Worm (Caenorhabditis elegans) whole organism, L2 larva: ENCODE measurements around the gene F46H5.2.
A peak's percentile ranks its signal among the peaks of the same experiment; 100 is the strongest.

ENCODE experiments used
- F13H6.1 ChIP-seq: sonication (generic microtip); optimal IDR thresholded peaks from 2 replicates; lab custom pipeline; 2016; ENCODE audit warnings: missing genetic modification characterization, missing compliant biosample characterization
- R02D3.7 ChIP-seq: fragments of 150-350 bp; optimal IDR thresholded peaks from 2 replicates; lab custom pipeline; 2014; ENCODE audit warnings: missing biosample characterization, missing genetic modification characterization
- ceh-16 ChIP-seq: fragments of 150-350 bp; optimal IDR thresholded peaks from 2 replicates; lab custom pipeline; 2014; ENCODE audit warnings: missing biosample characterization, missing genetic modification characterization
- crh-2 ChIP-seq: sonication (generic microtip); optimal IDR thresholded peaks from 2 replicates; lab custom pipeline; 2017; ENCODE audit warnings: missing biosample characterization, missing genetic modification characterization
- dmd-4 ChIP-seq: sonication (generic microtip); optimal IDR thresholded peaks from 2 replicates; lab custom pipeline; 2017; ENCODE audit warnings: missing biosample characterization, missing genetic modification characterization
- egl-27 ChIP-seq: sonication (generic microtip); optimal IDR thresholded peaks from 3 replicates; lab custom pipeline; 2017; ENCODE audit warnings: missing biosample characterization, missing genetic modification reagents, missing genetic modification characterization
- elt-1 ChIP-seq: fragments of 150-350 bp; optimal IDR thresholded peaks from 2 replicates; lab custom pipeline; 2014; ENCODE audit warnings: missing biosample characterization, missing genetic modification characterization
- elt-3 ChIP-seq: sonication (generic microtip); optimal IDR thresholded peaks from 2 replicates; lab custom pipeline; 2017; ENCODE audit warnings: missing biosample characterization, missing genetic modification characterization
- fos-1 ChIP-seq: fragments of 150-350 bp; optimal IDR thresholded peaks from 2 replicates; lab custom pipeline; 2014; ENCODE audit warnings: missing biosample characterization, missing genetic modification characterization
- gmeb-1 ChIP-seq: fragments of 150-350 bp; optimal IDR thresholded peaks from 2 replicates; lab custom pipeline; 2014; ENCODE audit warnings: missing biosample characterization, missing genetic modification characterization
- lin-11 ChIP-seq: fragments of 150-350 bp; sonication (generic microtip); optimal IDR thresholded peaks from 2 replicates; lab custom pipeline; 2014; ENCODE audit warnings: missing biosample characterization, missing genetic modification characterization, inconsistent platforms, mixed read lengths
- lin-13 ChIP-seq: fragments of 150-350 bp; optimal IDR thresholded peaks from 2 replicates; lab custom pipeline; 2014; ENCODE audit warnings: missing biosample characterization, missing genetic modification reagents, missing genetic modification characterization
- lin-39 ChIP-seq: fragments of 150-350 bp; optimal IDR thresholded peaks from 2 replicates; lab custom pipeline; 2014; ENCODE audit warnings: missing biosample characterization, missing genetic modification reagents, missing genetic modification characterization
- lsy-2 ChIP-seq, 2 experiments: fragments of 150-350 bp in 1 of 2; sonication (generic microtip) in 1 of 2; optimal IDR thresholded peaks; 2 replicates each; lab custom pipeline; 2014 to 2017; ENCODE audit warnings: missing biosample characterization in 2 of 2, missing genetic modification characterization in 2 of 2
- mab-5 ChIP-seq: fragments of 150-350 bp; optimal IDR thresholded peaks from 2 replicates; lab custom pipeline; 2014; ENCODE audit warnings: missing biosample characterization, missing genetic modification characterization
- mbf-1 ChIP-seq: sonication (generic microtip); optimal IDR thresholded peaks from 2 replicates; lab custom pipeline; 2017; ENCODE audit warnings: missing biosample characterization, missing genetic modification characterization
- mdl-1 ChIP-seq, 2 experiments: fragments of 150-350 bp in 1 of 2; sonication (generic microtip) in 1 of 2; optimal IDR thresholded peaks; 2 replicates each; lab custom pipeline; 2017; ENCODE audit warnings: missing biosample characterization in 2 of 2, missing genetic modification characterization in 2 of 2
- nhr-10 ChIP-seq: sonication (generic microtip); optimal IDR thresholded peaks from 2 replicates; lab custom pipeline; 2017; ENCODE audit warnings: missing biosample characterization, missing genetic modification characterization
- nhr-12 ChIP-seq: fragments of 150-350 bp; optimal IDR thresholded peaks from 2 replicates; lab custom pipeline; 2014; ENCODE audit warnings: missing biosample characterization, missing genetic modification characterization
- nhr-129 ChIP-seq: fragments of 150-350 bp; optimal IDR thresholded peaks from 2 replicates; lab custom pipeline; 2014; ENCODE audit warnings: missing biosample characterization, missing genetic modification characterization
- nhr-21 ChIP-seq: fragments of 150-350 bp; optimal IDR thresholded peaks from 2 replicates; lab custom pipeline; 2014; ENCODE audit warnings: missing biosample characterization, missing genetic modification characterization
- nhr-23 ChIP-seq: fragments of 150-350 bp; optimal IDR thresholded peaks from 2 replicates; lab custom pipeline; 2014; ENCODE audit warnings: missing biosample characterization, missing genetic modification reagents, missing genetic modification characterization
- nhr-237 ChIP-seq: fragments of 150-350 bp; optimal IDR thresholded peaks from 2 replicates; lab custom pipeline; 2014; ENCODE audit warnings: missing biosample characterization, missing genetic modification characterization
- nhr-77 ChIP-seq: fragments of 150-350 bp; optimal IDR thresholded peaks from 2 replicates; lab custom pipeline; 2014; ENCODE audit warnings: missing biosample characterization, missing genetic modification characterization
- peb-1 ChIP-seq: fragments of 150-350 bp; optimal IDR thresholded peaks from 2 replicates; lab custom pipeline; 2014; ENCODE audit warnings: missing biosample characterization, missing genetic modification characterization
- sem-4 ChIP-seq: fragments of 150-350 bp; optimal IDR thresholded peaks from 2 replicates; lab custom pipeline; 2014; ENCODE audit warnings: missing biosample characterization, missing genetic modification reagents, missing genetic modification characterization
- skn-1 ChIP-seq: sonication (generic microtip); optimal IDR thresholded peaks from 2 replicates; lab custom pipeline; 2017; ENCODE audit warnings: missing biosample characterization, missing genetic modification characterization
- sma-3 ChIP-seq: sonication (generic microtip); optimal IDR thresholded peaks from 2 replicates; lab custom pipeline; 2016; ENCODE audit warnings: missing genetic modification reagents, missing genetic modification characterization, missing compliant biosample characterization
- sma-9 ChIP-seq, 2 experiments: fragments of 150-350 bp in 1 of 2; sonication (generic microtip) in 1 of 2; optimal IDR thresholded peaks; 2 replicates each; lab custom pipeline; 2014 to 2016; ENCODE audit warnings: missing genetic modification characterization in 2 of 2, mild to moderate bottlenecking in 1 of 2, missing biosample characterization in 1 of 2, missing compliant biosample characterization in 1 of 2, missing genetic modification reagents in 1 of 2, moderate library complexity in 1 of 2
- unc-39 ChIP-seq: fragments of 150-350 bp; optimal IDR thresholded peaks from 2 replicates; lab custom pipeline; 2014; ENCODE audit warnings: missing biosample characterization, missing genetic modification characterization
- unc-55 ChIP-seq: fragments of 150-350 bp; sonication (generic microtip); optimal IDR thresholded peaks from 3 replicates; lab custom pipeline; 2014; ENCODE audit warnings: missing biosample characterization, missing genetic modification reagents, missing genetic modification characterization
- unc-62 ChIP-seq: fragments of 150-350 bp; optimal IDR thresholded peaks from 2 replicates; lab custom pipeline; 2014; ENCODE audit warnings: missing biosample characterization, missing genetic modification reagents, missing genetic modification characterization
- ztf-1 ChIP-seq: fragments of 200-800 bp; sonication (Bioruptor generic); conservative IDR thresholded peaks from 2 replicates; pipeline ENCODE4 v1.3.6; 2022; ENCODE audit warnings: missing genetic modification characterization, missing compliant biosample characterization
- ztf-11 ChIP-seq: sonication (generic microtip); optimal IDR thresholded peaks from 2 replicates; lab custom pipeline; 2017; ENCODE audit warnings: missing biosample characterization, missing genetic modification characterization
- ztf-4 ChIP-seq: fragments of 150-350 bp; optimal IDR thresholded peaks from 2 replicates; lab custom pipeline; 2014; ENCODE audit warnings: missing biosample characterization, missing genetic modification characterization

F46H5.2 gene

ce11 chrX:7242878-7243277 is 22.6 kb upstream of the F46H5.2 start, which contains the start of gene F46H5.7:
Gene F46H5.7 (minus strand): TSS chrX:7242983.
- TF ChIP-seq nhr-237 (tag; lab: Kevin White, UChicago) (no peak), nhr-12 (tag; lab: Kevin White, UChicago) (no peak), egl-27 (tag; lab: Kevin White, UChicago) (no peak), sma-9 (GFP tag; optimal IDR thresholded peaks at IDR 0.05; lab: Kevin White, UChicago) (peak; percentile 26), sma-9 (tag; optimal IDR thresholded peaks at IDR 0.05; lab: Kevin White, UChicago) (no peak), ceh-16 (tag; lab: Kevin White, UChicago) (no peak), nhr-77 (tag; lab: Kevin White, UChicago) (no peak), sma-3 (GFP tag; lab: Kevin White, UChicago) (peak; percentile 3), nhr-21 (tag; lab: Kevin White, UChicago) (no peak), mab-5 (tag; lab: Kevin White, UChicago) (no peak), sem-4 (tag; lab: Kevin White, UChicago) (no peak), ztf-1 (GFP tag; lab: Robert Waterston, UW) (no peak)

ce11 chrX:7244756-7245155 is 20.7 kb upstream of the F46H5.2 start:
- TF ChIP-seq nhr-21 (tag; lab: Kevin White, UChicago) (no peak), sma-9 (GFP tag; optimal IDR thresholded peaks at IDR 0.05; lab: Kevin White, UChicago) (peak; percentile 66), sma-9 (tag; optimal IDR thresholded peaks at IDR 0.05; lab: Kevin White, UChicago) (no peak), elt-1 (tag; lab: Kevin White, UChicago) (no peak), ztf-11 (no peak), lin-13 (GFP tag; lab: Kevin White, UChicago) (no peak), unc-39 (no peak), lin-11 (tag; lab: Kevin White, UChicago) (no peak), mdl-1 (tag; optimal IDR thresholded peaks at IDR 0.05; lab: Kevin White, UChicago) (no peak), peb-1 (tag; lab: Kevin White, UChicago) (no peak), lsy-2 (tag; optimal IDR thresholded peaks at IDR 0.05; lab: Kevin White, UChicago) (no peak), crh-2 (tag; lab: Kevin White, UChicago) (peak; percentile 71), fos-1 (tag; lab: Kevin White, UChicago) (peak; percentile 61), mab-5 (tag; lab: Kevin White, UChicago) (no peak), sma-3 (GFP tag; lab: Kevin White, UChicago) (peak; percentile 37), ztf-4 (tag; lab: Kevin White, UChicago) (no peak), unc-55 (no peak), unc-62 (GFP tag; lab: Kevin White, UChicago) (no peak), gmeb-1 (tag; lab: Kevin White, UChicago) (peak; percentile 60), mbf-1 (tag; lab: Kevin White, UChicago) (no peak), F13H6.1 (tag; lab: Kevin White, UChicago) (peak; percentile 60)
- TF ChIP-seq, all 48 proteins: peak for 6

- TF ChIP-seq unc-55 (peak; percentile 32), nhr-21 (tag; lab: Kevin White, UChicago) (no peak), nhr-129 (tag; lab: Kevin White, UChicago) (peak; percentile 47), fos-1 (tag; lab: Kevin White, UChicago) (no peak), unc-39 (no peak), nhr-237 (tag; lab: Kevin White, UChicago) (no peak), peb-1 (tag; lab: Kevin White, UChicago) (no peak), lin-13 (GFP tag; lab: Kevin White, UChicago) (no peak), crh-2 (tag; lab: Kevin White, UChicago) (no peak), elt-1 (tag; lab: Kevin White, UChicago) (no peak), ztf-4 (tag; lab: Kevin White, UChicago) (no peak), sma-9 (GFP tag; optimal IDR thresholded peaks at IDR 0.05; lab: Kevin White, UChicago) (no peak), sma-9 (tag; optimal IDR thresholded peaks at IDR 0.05; lab: Kevin White, UChicago) (no peak), R02D3.7 (tag; lab: Kevin White, UChicago) (no peak), nhr-23 (tag; lab: Kevin White, UChicago) (no peak), dmd-4 (no peak), elt-3 (no peak), lin-11 (tag; lab: Kevin White, UChicago) (no peak)
Observed at ce11 chrX:7254558-7254957, 10.9 kb upstream of the F46H5.2 start, which contains the start of gene F46H5.4. Gene F46H5.4 (minus strand): TSS chrX:7254610.

ce11 chrX:7256891-7257290 is 8.6 kb upstream of the F46H5.2 start, which contains the start of gene F46H5.5:
Gene F46H5.5 (minus strand): TSS chrX:7256991.
- TF ChIP-seq lin-39 = no peak
- no peak for TF ChIP-seq nhr-10
- no peak for TF ChIP-seq ztf-1 (GFP tag; lab: Robert Waterston, UW)
- TF ChIP-seq skn-1 (tag; lab: Kevin White, UChicago) = no peak
- TF ChIP-seq unc-55 = peak; percentile 64
